Fruit fly (Drosophila melanogaster) whole organism, pupa: Measurements from ENCODE around the gene Ns4.

Experiments used
- CG10348 ChIP-seq: fragments of 200-800 bp; sonication (Bioruptor generic); IDR thresholded peaks from 2 replicates; pipeline ENCODE4 v1.3.6; 2022; ENCODE audit warnings: missing biosample characterization, missing genetic modification characterization
- CG13204 ChIP-seq: fragments of 200-800 bp; sonication (Bioruptor generic); optimal IDR thresholded peaks from 2 replicates; lab custom pipeline; 2018; ENCODE audit warnings: missing biosample characterization, mild to moderate bottlenecking, missing genetic modification characterization, moderate library complexity
- CG15710 ChIP-seq: fragments of 200-800 bp; sonication (Bioruptor generic); optimal IDR thresholded peaks from 2 replicates; lab custom pipeline; 2018; ENCODE audit warnings: missing biosample characterization, mild to moderate bottlenecking, missing genetic modification characterization, moderate library complexity
- CG8159 ChIP-seq: fragments of 200-800 bp; sonication (Bioruptor generic); optimal IDR thresholded peaks from 3 replicates; lab custom pipeline; 2018; ENCODE audit warnings: missing biosample characterization, mild to moderate bottlenecking, missing genetic modification characterization, moderate library complexity
- D1 ChIP-seq: fragments of 200-800 bp; sonication (Bioruptor generic); optimal IDR thresholded peaks from 2 replicates; lab custom pipeline; 2018; ENCODE audit warnings: missing biosample characterization, mild to moderate bottlenecking, missing genetic modification characterization, moderate library complexity
- EcR ChIP-seq: fragments of 200-800 bp; sonication (Bioruptor generic); optimal IDR thresholded peaks from 3 replicates; lab custom pipeline; 2019; ENCODE audit warnings: missing biosample characterization, missing genetic modification characterization, mild to moderate bottlenecking, moderate library complexity, missing genetic modification reagents
- Ets98B ChIP-seq: fragments of 200-800 bp; sonication (Bioruptor generic); IDR thresholded peaks from 2 replicates; pipeline ENCODE4 v1.3.6; 2022; ENCODE audit warnings: missing biosample characterization, missing genetic modification characterization
- Pif1A ChIP-seq: fragments of 200-800 bp; sonication (Bioruptor generic); optimal IDR thresholded peaks from 3 replicates; lab custom pipeline; 2016; ENCODE audit warnings: missing biosample characterization, missing genetic modification characterization
- Pif1B ChIP-seq: fragments of 200-800 bp; sonication (Bioruptor generic); optimal IDR thresholded peaks from 3 replicates; lab custom pipeline; 2016; ENCODE audit warnings: missing biosample characterization, missing genetic modification characterization
- Snoo ChIP-seq: fragments of 200-800 bp; sonication (Bioruptor generic); optimal IDR thresholded peaks from 3 replicates; lab custom pipeline; 2017; ENCODE audit warnings: missing biosample characterization, mild to moderate bottlenecking, missing genetic modification characterization, inconsistent platforms

DNA sequence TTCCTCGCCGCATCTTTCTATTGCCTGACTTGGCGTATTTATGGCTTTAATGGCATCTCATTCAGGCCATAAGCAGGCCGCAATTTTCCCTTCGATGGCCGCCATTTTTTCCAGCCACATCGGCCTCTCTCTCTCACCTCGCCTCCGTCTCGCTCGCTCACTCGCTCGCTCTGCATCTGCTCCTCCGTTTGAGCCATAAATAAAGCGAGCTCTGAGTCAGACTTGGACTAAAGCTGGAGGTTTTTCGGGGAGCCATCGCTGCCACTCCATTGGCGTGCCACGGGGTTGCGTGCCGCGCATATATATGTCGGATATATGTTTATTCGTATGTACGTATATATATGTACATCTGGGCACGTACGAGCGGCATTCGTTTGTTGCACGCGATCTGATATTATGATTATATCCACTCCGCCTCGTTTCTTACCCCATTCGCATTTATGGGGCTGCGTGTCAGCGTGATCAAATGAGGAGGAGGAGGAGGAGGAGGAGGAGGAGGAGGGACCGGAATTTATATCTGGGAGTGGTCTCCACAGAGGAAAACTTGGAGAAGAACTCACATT lies 24.7 kb downstream of the Ns4 start:
- TF ChIP-seq CG8159 (tag; lab: Kevin White, UChicago) (no peak), D1 (tag; lab: Kevin White, UChicago) (no peak), CG13204 (no peak), Pif1B (GFP tag; lab: Kevin White, UChicago) (no peak), CG10348 (no peak), Pif1A (GFP tag; lab: Kevin White, UChicago) (no peak), EcR (GFP tag; lab: Kevin White, UChicago) (no peak), CG15710 (tag; lab: Kevin White, UChicago) (no peak), Ets98B (GFP tag; lab: Robert Waterston, UW) (no peak), Snoo (tag; lab: Kevin White, UChicago) (no peak)
